Fruit fly (Drosophila melanogaster): ENCODE results near the gene Alp12.

Gene Alp12

dm6 chr2L:19444734-19445140 is 20.9 kb downstream of the Alp12 start, which contains the start of gene Hs2st (continued):
- TF ChIP-seq hbn (GFP tag; IDR thresholded peaks at IDR 0.05; ENCODE audit: partially characterized antibody) (no peak), CG30431 (GFP tag; optimal IDR thresholded peaks at IDR 0.05) (peak; percentile 89), CG4707 (GFP tag; optimal IDR thresholded peaks at IDR 0.05) (peak; percentile 24), E2f2 (GFP tag; IDR thresholded peaks at IDR 0.05) (peak; percentile 79), CG12744 (GFP tag; optimal IDR thresholded peaks at IDR 0.05) (peak; percentile 92), CG7372 (GFP tag; IDR thresholded peaks at IDR 0.05) (peak; percentile 91), klu (GFP tag; IDR thresholded peaks at IDR 0.05) (peak; percentile 94), chinmo (GFP tag; IDR thresholded peaks at IDR 0.05; ENCODE audit: partially characterized antibody) (peak; percentile 79; the same call in 3 of the 4 replicates), ac (GFP tag; optimal IDR thresholded peaks at IDR 0.05) (peak; percentile 59), CG2202 (tag; optimal IDR thresholded peaks at IDR 0.05) (peak; percentile 81), CG9727 (GFP tag; optimal IDR thresholded peaks at IDR 0.05) (peak; percentile 89), Pdp1 (GFP tag; optimal IDR thresholded peaks at IDR 0.05) (peak; percentile 93 to 97), Sox102F (GFP tag; optimal IDR thresholded peaks at IDR 0.05) (peak; percentile 89), ab (GFP tag; optimal IDR thresholded peaks at IDR 0.05) (peak; percentile 92), Poxn (GFP tag; IDR thresholded peaks at IDR 0.05) (peak; percentile 91), Oaz (GFP tag; IDR thresholded peaks at IDR 0.05) (peak; percentile 87), CG9797 (GFP tag; optimal IDR thresholded peaks at IDR 0.05) (peak; percentile 84), lola (GFP tag; optimal IDR thresholded peaks at IDR 0.05) (peak in 1 of 3 experiments; percentile 88), twi (tag; optimal IDR thresholded peaks at IDR 0.05) (peak; percentile 86), gt (GFP tag; IDR thresholded peaks at IDR 0.05) (peak; percentile 83), row (GFP tag; IDR thresholded peaks at IDR 0.05) (peak; percentile 98), CG7745 (tag; optimal IDR thresholded peaks at IDR 0.05) (no peak), CG11560 (tag; IDR thresholded peaks at IDR 0.05) (peak; percentile 87), YL-1 (GFP tag; optimal IDR thresholded peaks at IDR 0.05) (peak; percentile 87), CG9817 (tag; optimal IDR thresholded peaks at IDR 0.05) (peak; percentile 95), pros (GFP tag; optimal IDR thresholded peaks at IDR 0.05) (peak; percentile 1), trh (GFP tag; optimal IDR thresholded peaks at IDR 0.05) (peak; percentile 81), Asciz (GFP tag; optimal IDR thresholded peaks at IDR 0.05) (peak; percentile 62), CG6175 (GFP tag; IDR thresholded peaks at IDR 0.05) (peak; percentile 88), CG31441 (GFP tag; IDR thresholded peaks at IDR 0.05) (no peak; the same call in 1 of the 2 replicates), Fer1 (GFP tag; optimal IDR thresholded peaks at IDR 0.05) (peak; percentile 93), CG5245 (GFP tag; optimal IDR thresholded peaks at IDR 0.05) (peak; percentile 90), CG33213 (GFP tag; optimal IDR thresholded peaks at IDR 0.05) (peak; percentile 93), CG13287 (GFP tag; IDR thresholded peaks at IDR 0.05; ENCODE audit: partially characterized antibody) (peak; percentile 62), BtbVII (GFP tag; optimal IDR thresholded peaks at IDR 0.05) (peak; percentile 79), CG9876 (GFP tag; optimal IDR thresholded peaks at IDR 0.05) (peak; percentile 93), tup (GFP tag; optimal IDR thresholded peaks at IDR 0.05) (peak; percentile 91), bbx (GFP tag; IDR thresholded peaks at IDR 0.05; ENCODE audit: partially characterized antibody) (no peak), Taf1 (GFP tag; IDR thresholded peaks at IDR 0.05) (peak; percentile 90), her (GFP tag; optimal IDR thresholded peaks at IDR 0.05) (peak; percentile 86), CG9215 (GFP tag; IDR thresholded peaks at IDR 0.05) (peak; percentile 96), rib (GFP tag; IDR thresholded peaks at IDR 0.05) (peak; percentile 91; the same call in 1 of the 2 replicates), kah (GFP tag; optimal IDR thresholded peaks at IDR 0.05) (peak; percentile 53), zf30C (GFP tag; optimal IDR thresholded peaks at IDR 0.05) (no peak), CkIIα-i1 (GFP tag; IDR thresholded peaks at IDR 0.05) (no peak), CG2889 (GFP tag; IDR thresholded peaks at IDR 0.05) (peak; percentile 90), wdn (GFP tag; IDR thresholded peaks at IDR 0.05) (peak; percentile 89), CG7357 (GFP tag; IDR thresholded peaks at IDR 0.05) (peak; percentile 87), jing (GFP tag; optimal IDR thresholded peaks at IDR 0.05) (peak; percentile 74), D (optimal IDR thresholded peaks at IDR 0.05) (no peak), D (GFP tag; optimal IDR thresholded peaks at IDR 0.05) (peak; percentile 83)

All from whole organism, embryonic.